Fruit fly (Drosophila melanogaster): Measurements from ENCODE around the gene Ir87a.

The Ir87a gene

DNA sequence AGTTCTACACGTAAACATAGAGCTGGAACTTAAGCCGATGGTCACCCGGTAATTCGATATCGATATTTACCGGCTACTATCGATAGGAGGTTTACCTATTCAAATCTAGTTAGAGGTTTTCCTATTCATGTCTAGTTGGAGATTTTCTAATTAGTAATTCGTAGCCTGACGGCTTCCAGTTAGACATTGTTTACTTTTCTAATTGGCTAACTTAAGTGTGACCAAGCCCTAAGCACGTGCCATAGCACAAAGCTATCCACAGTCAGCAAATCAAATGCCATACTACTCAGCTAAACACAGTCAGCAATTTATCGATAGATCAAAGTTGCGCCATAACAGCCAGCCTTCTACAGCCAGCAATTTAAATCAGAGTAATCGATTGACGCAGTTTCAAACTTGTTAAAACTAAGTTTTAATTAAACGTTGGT lies 17.0 kb upstream of the Ir87a start, which contains the start of gene Dpm3:
Dpm3 (minus strand) TSS at position 20 of the 428 bp plus-strand sequence.
- TF ChIP-seq Hr39 (GFP tag; optimal IDR thresholded peaks at IDR 0.05) (peak; percentile 13), CG31627 (GFP tag; optimal IDR thresholded peaks at IDR 0.05) (no peak), fd85E (GFP tag; optimal IDR thresholded peaks at IDR 0.05) (no peak), Sox14 (GFP tag; optimal IDR thresholded peaks at IDR 0.05) (no peak), achi (GFP tag; optimal IDR thresholded peaks at IDR 0.05) (no peak), cyc (GFP tag; optimal IDR thresholded peaks at IDR 0.05) (no peak), CG6792 (GFP tag; optimal IDR thresholded peaks at IDR 0.05) (no peak), Hr4 (GFP tag; optimal IDR thresholded peaks at IDR 0.05) (no peak), CG6808 (GFP tag; optimal IDR thresholded peaks at IDR 0.05) (no peak), lz (GFP tag; optimal IDR thresholded peaks at IDR 0.05) (peak; percentile 3), fkh (GFP tag; optimal IDR thresholded peaks at IDR 0.05) (peak; percentile 98), CG32006 (GFP tag; optimal IDR thresholded peaks at IDR 0.05) (no peak), Met (GFP tag; optimal IDR thresholded peaks at IDR 0.05) (no peak), CG8319 (GFP tag; optimal IDR thresholded peaks at IDR 0.05) (no peak), CG6276 (GFP tag; optimal IDR thresholded peaks at IDR 0.05) (no peak), CG15336 (GFP tag; IDR thresholded peaks at IDR 0.05) (no peak), Sox15 (GFP tag; optimal IDR thresholded peaks at IDR 0.05) (no peak), CG9139 (GFP tag; optimal IDR thresholded peaks at IDR 0.05) (no peak), Lpt (GFP tag; optimal IDR thresholded peaks at IDR 0.05) (no peak), CG10669 (GFP tag; optimal IDR thresholded peaks at IDR 0.05) (no peak), Ets21C (GFP tag; optimal IDR thresholded peaks at IDR 0.05) (no peak), topi (GFP tag; optimal IDR thresholded peaks at IDR 0.05) (no peak), Blimp-1 (GFP tag; optimal IDR thresholded peaks at IDR 0.05) (no peak), CG3032 (tag; optimal IDR thresholded peaks at IDR 0.05) (peak; percentile 24), Sox102F (GFP tag; optimal IDR thresholded peaks at IDR 0.05) (no peak), Gug (GFP tag; IDR thresholded peaks at IDR 0.05) (no peak)

DNA sequence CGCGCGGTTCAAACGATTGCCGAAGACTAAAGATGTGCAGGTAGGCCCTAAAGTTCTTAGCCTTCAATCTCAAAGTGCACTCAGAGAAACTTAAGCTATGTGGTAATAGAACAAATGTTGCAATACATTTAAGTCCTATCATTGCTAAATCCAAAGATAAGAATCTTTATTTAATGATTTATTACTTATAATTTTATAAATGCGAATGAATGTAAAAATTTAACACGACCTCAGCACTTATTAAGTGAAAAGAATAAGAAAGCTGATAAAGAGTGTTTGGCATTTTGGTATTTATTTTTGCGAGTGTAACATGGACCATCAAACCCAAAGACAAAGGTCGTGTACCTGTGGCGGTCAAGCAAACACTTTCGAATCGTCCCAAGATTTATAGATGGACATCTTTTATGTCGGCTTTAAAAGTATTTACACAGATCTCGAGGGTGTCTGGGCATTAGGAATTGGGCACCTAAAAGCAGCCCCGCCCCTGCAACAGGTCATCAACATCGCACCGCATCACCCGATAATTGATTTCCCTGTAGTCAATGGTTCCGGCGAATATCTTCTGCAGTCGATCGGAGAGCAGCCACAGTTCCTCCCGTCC lies 15.1 kb upstream of the Ir87a start, which contains the start of gene yellow-e3:
yellow-e3 (minus strand) TSS at position 30 of the 601 bp plus-strand sequence.
- no peak for TF ChIP-seq CG3032 (tag; optimal IDR thresholded peaks at IDR 0.05)
- no peak for TF ChIP-seq CG8319 (GFP tag; optimal IDR thresholded peaks at IDR 0.05)
- no peak for TF ChIP-seq Hr38 (GFP tag; optimal IDR thresholded peaks at IDR 0.05)
- TF ChIP-seq CG1621 (tag; optimal IDR thresholded peaks at IDR 0.05) = no peak

DNA sequence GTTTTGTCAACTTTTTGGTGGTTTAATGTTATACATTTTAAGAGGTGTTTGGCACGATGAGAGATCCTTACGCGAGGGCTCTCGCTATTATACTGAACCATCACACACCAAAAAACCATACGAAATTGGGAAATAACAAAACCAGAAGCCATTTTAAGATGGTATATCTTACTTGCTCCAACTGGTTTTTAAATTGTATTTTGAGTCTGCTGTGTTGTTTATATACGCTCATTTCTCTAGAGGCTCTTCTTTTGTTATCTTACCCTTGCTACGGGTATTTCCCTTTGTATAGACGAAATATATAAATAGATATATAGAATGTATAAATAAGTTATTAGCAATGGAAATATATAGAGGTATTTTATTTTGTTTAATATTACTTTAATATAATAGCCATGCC lies 13.2 kb upstream of the Ir87a start, which contains the start of gene yellow-e2:
yellow-e2 (minus strand) TSS at position 101 of the 400 bp plus-strand sequence.
- TF ChIP-seq svp (GFP tag) = peak; percentile 55
- TF ChIP-seq Eip78C (GFP tag) = peak; percentile 1
- peak; percentile 23 for TF ChIP-seq dsx (GFP tag; optimal IDR thresholded peaks at IDR 0.05; ENCODE audit: poor library complexity, severe bottlenecking)
- TF ChIP-seq CG6808 (GFP tag; optimal IDR thresholded peaks at IDR 0.05) = no peak

DNA sequence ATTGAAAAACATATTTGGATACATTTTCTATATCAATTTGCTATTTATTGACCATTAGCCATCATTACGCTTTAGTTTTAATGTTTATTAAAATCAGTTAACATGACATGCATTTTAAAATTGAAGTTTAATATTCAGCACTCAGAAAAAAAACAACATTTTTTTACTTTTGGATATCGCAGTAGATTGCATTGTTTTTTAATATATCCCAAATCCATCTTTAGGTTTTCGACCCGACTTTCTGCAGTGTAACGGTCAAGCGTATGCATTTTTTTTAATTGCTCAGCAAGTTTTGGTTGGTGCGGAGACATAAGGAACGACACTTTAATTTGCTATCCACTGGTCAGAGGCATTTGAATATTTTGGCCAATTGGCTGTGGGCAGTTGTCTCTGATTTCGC lies 7.4 kb upstream of the Ir87a start:
- TF ChIP-seq CG6808 (GFP tag; optimal IDR thresholded peaks at IDR 0.05) (no peak), Ets21C (GFP tag; optimal IDR thresholded peaks at IDR 0.05) (no peak), CG9139 (GFP tag; optimal IDR thresholded peaks at IDR 0.05) (no peak), Eip78C (GFP tag) (peak; percentile 62), CG32006 (GFP tag; optimal IDR thresholded peaks at IDR 0.05) (peak; percentile 67), Sox15 (GFP tag; optimal IDR thresholded peaks at IDR 0.05) (no peak), eg (GFP tag; IDR thresholded peaks at IDR 0.05) (peak; percentile 51; the same call in 2 of the 3 replicates), CG4318 (GFP tag; optimal IDR thresholded peaks at IDR 0.05) (peak; percentile 28), Lpt (GFP tag; optimal IDR thresholded peaks at IDR 0.05) (peak; percentile 5), Hr4 (GFP tag; optimal IDR thresholded peaks at IDR 0.05) (peak; percentile 66), CG31627 (GFP tag; optimal IDR thresholded peaks at IDR 0.05) (no peak), Blimp-1 (GFP tag; optimal IDR thresholded peaks at IDR 0.05) (no peak), CG8119 (GFP tag; IDR thresholded peaks at IDR 0.05) (0 out of 3 replicates have a peak, but pooled peaks have one; percentile 43), CG15336 (GFP tag; IDR thresholded peaks at IDR 0.05) (peak; percentile 40; the same call in 1 of the 2 replicates), pdm3 (GFP tag; optimal IDR thresholded peaks at IDR 0.05) (peak; percentile 7), CG6276 (GFP tag; optimal IDR thresholded peaks at IDR 0.05) (peak; percentile 50), dsx (GFP tag; optimal IDR thresholded peaks at IDR 0.05; ENCODE audit: poor library complexity, severe bottlenecking) (no peak)
